Worm (Caenorhabditis elegans): ENCODE measurements around the gene W06F12.3.
A peak's percentile ranks its signal among the peaks of the same experiment; 100 is the strongest.

W06F12.3 gene

DNA sequence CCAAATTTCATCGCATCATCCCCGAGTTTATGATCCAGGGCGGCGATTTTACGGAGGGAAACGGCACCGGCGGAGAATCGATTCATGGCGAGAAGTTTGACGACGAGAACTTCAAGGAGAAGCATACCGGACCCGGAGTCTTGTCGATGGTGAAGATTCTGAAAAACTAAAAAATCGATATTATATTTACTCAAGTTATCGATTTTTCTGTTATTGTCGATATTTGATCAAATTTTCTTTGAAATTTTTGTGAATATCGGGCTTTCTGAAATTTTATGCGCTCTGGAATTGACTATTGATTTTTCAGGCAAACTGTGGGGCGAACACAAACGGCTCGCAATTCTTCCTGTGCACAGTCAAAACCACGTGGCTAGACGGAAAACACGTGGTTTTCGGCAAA is 41.6 kb upstream of the W06F12.3 start:
- TF ChIP-seq nhr-85 (tag) = peak; percentile 51
- TF ChIP-seq mab-9 (GFP tag; IDR thresholded peaks at IDR 0.05) = no peak

DNA sequence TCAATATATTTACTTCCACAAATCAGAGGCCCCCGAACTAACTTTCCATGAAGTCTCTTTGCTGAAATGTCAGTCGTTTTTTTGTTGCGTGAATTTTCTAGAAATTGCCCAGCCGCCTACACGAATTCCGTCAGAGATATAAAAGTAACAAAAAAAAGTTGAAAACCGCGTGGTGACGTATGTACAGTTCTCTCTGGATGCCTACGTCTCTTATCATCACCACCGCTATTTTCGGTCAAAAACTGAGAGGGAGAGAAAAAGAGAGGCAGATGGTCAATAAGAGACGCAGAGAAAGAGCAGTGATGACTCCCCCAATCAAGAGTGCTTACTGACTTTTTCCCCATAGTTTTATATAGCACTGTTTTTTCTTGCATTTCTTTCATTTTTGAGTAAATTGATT is 40.8 kb upstream of the W06F12.3 start:
- TF ChIP-seq lin-15B (tag; optimal IDR thresholded peaks at IDR 0.05) (no peak), ces-1 (GFP tag; optimal IDR thresholded peaks at IDR 0.05) (no peak), fkh-8 (tag; optimal IDR thresholded peaks at IDR 0.05) (no peak), mep-1 (tag; optimal IDR thresholded peaks at IDR 0.05) (peak; percentile 24), C04F5.9 (tag; optimal IDR thresholded peaks at IDR 0.05) (no peak), hpl-2 (GFP tag; optimal IDR thresholded peaks at IDR 0.05) (no peak), fkh-4 (tag; optimal IDR thresholded peaks at IDR 0.05; ENCODE audit: borderline replicate concordance) (no peak), sox-4 (tag; optimal IDR thresholded peaks at IDR 0.05) (no peak), aha-1 (tag; optimal IDR thresholded peaks at IDR 0.05) (no peak), snu-23 (GFP tag; optimal IDR thresholded peaks at IDR 0.05) (peak; percentile 58), zag-1 (tag; optimal IDR thresholded peaks at IDR 0.05) (no peak), irx-1 (tag; optimal IDR thresholded peaks at IDR 0.05) (no peak), pqm-1 (tag; optimal IDR thresholded peaks at IDR 0.05) (no peak), lin-14 (GFP tag; optimal IDR thresholded peaks at IDR 0.05) (no peak), hlh-4 (tag; optimal IDR thresholded peaks at IDR 0.05) (no peak), nhr-84 (tag; optimal IDR thresholded peaks at IDR 0.05) (no peak), C16A3.4 (tag; optimal IDR thresholded peaks at IDR 0.05) (peak; percentile 22), fos-1 (tag; optimal IDR thresholded peaks at IDR 0.05) (no peak), blmp-1 (tag; optimal IDR thresholded peaks at IDR 0.05) (peak; percentile 70), swsn-7 (tag; optimal IDR thresholded peaks at IDR 0.05) (peak; percentile 26), grh-1 (GFP tag; IDR thresholded peaks at IDR 0.05) (no peak), unc-98 (GFP tag; IDR thresholded peaks at IDR 0.05) (no peak), C34B4.2 (tag; optimal IDR thresholded peaks at IDR 0.05) (no peak), nhr-237 (tag; optimal IDR thresholded peaks at IDR 0.05) (no peak), nhr-71 (tag; optimal IDR thresholded peaks at IDR 0.05) (peak; percentile 59), nhr-28 (tag; optimal IDR thresholded peaks at IDR 0.05) (no peak), vab-15 (tag; optimal IDR thresholded peaks at IDR 0.05) (no peak), ztf-11 (tag; optimal IDR thresholded peaks at IDR 0.05) (no peak), ceh-8 (GFP tag; optimal IDR thresholded peaks at IDR 0.05) (no peak), zip-4 (GFP tag; optimal IDR thresholded peaks at IDR 0.05) (no peak), ceh-63 (GFP tag; optimal IDR thresholded peaks at IDR 0.05) (no peak), pax-3 (tag; optimal IDR thresholded peaks at IDR 0.05) (no peak), nhr-20 (tag; optimal IDR thresholded peaks at IDR 0.05) (peak; percentile 51), unc-62 (GFP tag; optimal IDR thresholded peaks at IDR 0.05) (no peak), tlp-1 (tag; optimal IDR thresholded peaks at IDR 0.05) (no peak), fkh-10 (GFP tag; optimal IDR thresholded peaks at IDR 0.05) (no peak), nhr-11 (tag; optimal IDR thresholded peaks at IDR 0.05) (no peak), unc-86 (tag; optimal IDR thresholded peaks at IDR 0.05) (no peak), ztf-4 (tag; optimal IDR thresholded peaks at IDR 0.05) (no peak), efl-1 (optimal IDR thresholded peaks at IDR 0.05) (peak; percentile 31 to 33), efl-1 (GFP tag; optimal IDR thresholded peaks at IDR 0.05 in 1 of 2) (peak in 1 of 2 experiments; percentile 80), nhr-77 (tag; optimal IDR thresholded peaks at IDR 0.05) (peak; percentile 17), sptf-1 (tag; optimal IDR thresholded peaks at IDR 0.05) (no peak), nhr-47 (tag; optimal IDR thresholded peaks at IDR 0.05) (peak; percentile 17), efl-3 (GFP tag; optimal IDR thresholded peaks at IDR 0.05) (no peak), nhr-12 (tag; optimal IDR thresholded peaks at IDR 0.05) (no peak), mef-2 (tag; optimal IDR thresholded peaks at IDR 0.05) (no peak), alr-1 (tag; optimal IDR thresholded peaks at IDR 0.05; ENCODE audit: borderline replicate concordance) (no peak), lsy-2 (tag; optimal IDR thresholded peaks at IDR 0.05) (peak in 1 of 2 experiments; percentile 59), xbp-1 (tag; optimal IDR thresholded peaks at IDR 0.05) (no peak), nhr-90 (tag; optimal IDR thresholded peaks at IDR 0.05; ENCODE audit: poor library complexity) (peak; percentile 42)
